Worm (Caenorhabditis elegans): Measurements from ENCODE around the gene fbxa-192.

- TF ChIP-seq pros-1 (tag; optimal IDR thresholded peaks at IDR 0.05) (no peak), fkh-6 (tag; optimal IDR thresholded peaks at IDR 0.05) (no peak), elt-2 (tag; optimal IDR thresholded peaks at IDR 0.05) (no peak), dve-1 (tag; optimal IDR thresholded peaks at IDR 0.05) (no peak), unc-42 (tag; optimal IDR thresholded peaks at IDR 0.05) (no peak), sox-2 (GFP tag; IDR thresholded peaks at IDR 0.05) (no peak)
Observed at ce11 chrV:17676553-17676952, 26.2 kb upstream of the fbxa-192 start, which contains the start of gene str-92.

Measured in whole organism, late embryonic.